Fruit fly (Drosophila melanogaster) whole organism, wandering third instar larva: Measurements from ENCODE around the gene Graf.

Experiments used
- Abd-B ChIP-seq: fragments of >200 bp; optimal IDR thresholded peaks from 2 replicates; lab custom pipeline; 2017; ENCODE audit warnings: missing biosample characterization, missing genetic modification characterization
- CG32264 ChIP-seq: fragments of 200-800 bp; sonication (Bioruptor generic); optimal IDR thresholded peaks from 2 replicates; lab custom pipeline; 2016; ENCODE audit warnings: missing biosample characterization, missing genetic modification characterization
- CG9705 ChIP-seq: fragments of 200-800 bp; sonication (Bioruptor generic); optimal IDR thresholded peaks from 2 replicates; lab custom pipeline; 2018; ENCODE audit warnings: missing biosample characterization, mild to moderate bottlenecking, missing genetic modification characterization
- CrebA ChIP-seq: fragments of 200-800 bp; sonication (Bioruptor generic); optimal IDR thresholded peaks from 2 replicates; lab custom pipeline; 2016; ENCODE audit warnings: missing biosample characterization, mild to moderate bottlenecking, missing genetic modification characterization, borderline replicate concordance
- Dfd ChIP-seq: fragments of >200 bp; optimal IDR thresholded peaks from 2 replicates; lab custom pipeline; 2017; ENCODE audit warnings: missing biosample characterization, missing genetic modification characterization
- Dif ChIP-seq: fragments of 200-275, 200-300 bp; sonication (Bioruptor generic); optimal IDR thresholded peaks from 2 replicates; lab custom pipeline; 2018; ENCODE audit warnings: missing biosample characterization, missing genetic modification characterization; ENCODE audit not compliant: partially characterized antibody
- GATAd ChIP-seq: sonication (Bioruptor generic); optimal IDR thresholded peaks from 2 replicates; lab custom pipeline; 2016; ENCODE audit warnings: missing biosample characterization, missing genetic modification characterization
- HLH106 ChIP-seq: fragments of 200-800 bp; optimal IDR thresholded peaks from 3 replicates; lab custom pipeline; 2019; ENCODE audit warnings: missing biosample characterization, mild to moderate bottlenecking, missing genetic modification characterization, moderate library complexity
- Hnf4 ChIP-seq: fragments of 200-800 bp; sonication (Bioruptor generic); optimal IDR thresholded peaks from 2 replicates; lab custom pipeline; 2016; ENCODE audit warnings: missing biosample characterization, mild to moderate bottlenecking, missing genetic modification characterization
- Hr78 ChIP-seq: fragments of >200 bp; optimal IDR thresholded peaks from 2 replicates; lab custom pipeline; 2017; ENCODE audit warnings: missing biosample characterization, missing genetic modification characterization
- Hr83 ChIP-seq: fragments of 200-300 bp; sonication (Bioruptor generic); optimal IDR thresholded peaks from 2 replicates; lab custom pipeline; 2016; ENCODE audit warnings: missing biosample characterization, mild to moderate bottlenecking, missing genetic modification characterization, moderate library complexity; ENCODE audit not compliant: poor library complexity, severe bottlenecking
- Jra ChIP-seq: sonication (Bioruptor generic); optimal IDR thresholded peaks from 2 replicates; lab custom pipeline; 2016; ENCODE audit warnings: missing biosample characterization, missing genetic modification characterization
- Mio ChIP-seq: sonication (Bioruptor generic); optimal IDR thresholded peaks from 2 replicates; lab custom pipeline; 2016; ENCODE audit warnings: missing biosample characterization, missing genetic modification characterization
- N ChIP-seq: fragments of >200 bp; optimal IDR thresholded peaks from 2 replicates; lab custom pipeline; 2018; ENCODE audit warnings: missing biosample characterization, missing external identifiers, missing genetic modification characterization
- OdsH ChIP-seq: fragments of 200-800 bp; sonication (Bioruptor generic); optimal IDR thresholded peaks from 2 replicates; lab custom pipeline; 2016; ENCODE audit warnings: missing biosample characterization, mild to moderate bottlenecking, missing genetic modification characterization
- Rel ChIP-seq, 2 experiments: fragments of 200-800 bp; sonication (Bioruptor generic) in 1 of 2; optimal IDR thresholded peaks; 2 replicates in 1 of 2; 3 replicates in 1 of 2; lab custom pipeline; 2016 to 2019; ENCODE audit warnings: mild to moderate bottlenecking in 2 of 2, missing biosample characterization in 2 of 2, missing genetic modification characterization in 2 of 2, moderate library complexity in 1 of 2
- Sp1 ChIP-seq: fragments of 200-800 bp; sonication (Bioruptor generic); optimal IDR thresholded peaks from 3 replicates; lab custom pipeline; 2019; ENCODE audit warnings: missing biosample characterization, mild to moderate bottlenecking, missing genetic modification characterization, moderate library complexity
- Vsx2 ChIP-seq: fragments of 200-300, 225-300 bp; sonication (Bioruptor generic); optimal IDR thresholded peaks from 2 replicates; lab custom pipeline; 2018; ENCODE audit warnings: missing biosample characterization, missing genetic modification characterization; ENCODE audit not compliant: partially characterized antibody
- dsf ChIP-seq: sonication (Bioruptor generic); optimal IDR thresholded peaks from 2 replicates; lab custom pipeline; 2016; ENCODE audit warnings: missing biosample characterization, missing genetic modification characterization, borderline replicate concordance
- ey ChIP-seq: fragments of 200-800 bp; sonication (Bioruptor generic); optimal IDR thresholded peaks from 2 replicates; lab custom pipeline; 2016; ENCODE audit warnings: missing biosample characterization, missing genetic modification characterization
- fru ChIP-seq: fragments of 200-800 bp; sonication (Bioruptor generic); optimal IDR thresholded peaks from 3 replicates; lab custom pipeline; 2016; ENCODE audit warnings: missing biosample characterization, mild to moderate bottlenecking, missing genetic modification characterization
- jim ChIP-seq: fragments of 175-275, 200-325 bp; sonication (Bioruptor generic); optimal IDR thresholded peaks from 2 replicates; lab custom pipeline; 2016; ENCODE audit warnings: missing biosample characterization, mild to moderate bottlenecking, missing genetic modification characterization
- lola ChIP-seq: fragments of >200 bp; optimal IDR thresholded peaks from 2 replicates; lab custom pipeline; 2017; ENCODE audit warnings: missing biosample characterization, missing genetic modification characterization
- pan ChIP-seq: fragments of >200 bp; optimal IDR thresholded peaks from 2 replicates; lab custom pipeline; 2017
- sage ChIP-seq: fragments of 200-800 bp; sonication (Bioruptor generic); optimal IDR thresholded peaks from 2 replicates; lab custom pipeline; 2016; ENCODE audit warnings: missing biosample characterization, mild to moderate bottlenecking, missing genetic modification characterization
- sv ChIP-seq: fragments of 200-800 bp; sonication (Bioruptor generic); optimal IDR thresholded peaks from 3 replicates; lab custom pipeline; 2016; ENCODE audit warnings: missing biosample characterization, missing genetic modification characterization
- tai ChIP-seq: sonication (Bioruptor generic); optimal IDR thresholded peaks from 2 replicates; lab custom pipeline; 2016; ENCODE audit warnings: missing biosample characterization, missing genetic modification characterization
- usp ChIP-seq: fragments of >200 bp; optimal IDR thresholded peaks from 2 replicates; lab custom pipeline; 2017; ENCODE audit warnings: missing biosample characterization, missing genetic modification characterization

The Graf gene

dm6 chrX:15772663-15773062 lies 12.1 kb upstream of the Graf start, which contains the start of gene CG43672:
CG43672 (plus strand) TSS chrX:15772963.
- TF ChIP-seq lola = no peak
- no peak for TF ChIP-seq tai (GFP tag; lab: Kevin White, UChicago)
- no peak for TF ChIP-seq OdsH (GFP tag; lab: Kevin White, UChicago)
- no peak for TF ChIP-seq ey (GFP tag; lab: Kevin White, UChicago)
- TF ChIP-seq N (GFP tag; lab: Kevin White, UChicago) = no peak
- no peak for TF ChIP-seq Jra
- TF ChIP-seq jim (GFP tag; lab: Kevin White, UChicago) = no peak
- no peak for TF ChIP-seq Mio (GFP tag; lab: Kevin White, UChicago)
- no peak for TF ChIP-seq usp (GFP tag; lab: Kevin White, UChicago)
- no peak for TF ChIP-seq HLH106 (tag; lab: Kevin White, UChicago)
- TF ChIP-seq Hnf4 (GFP tag; lab: Kevin White, UChicago) = no peak
- no peak for TF ChIP-seq Abd-B (GFP tag; lab: Kevin White, UChicago)

- no peak for TF ChIP-seq CrebA
- TF ChIP-seq Dif (GFP tag; lab: Kevin White, UChicago) = no peak
- TF ChIP-seq fru (GFP tag; lab: Kevin White, UChicago) = no peak
- no peak for TF ChIP-seq dsf (GFP tag; lab: Kevin White, UChicago)
- no peak for TF ChIP-seq Jra
- TF ChIP-seq CG9705 = no peak
- no peak for TF ChIP-seq CG32264
- TF ChIP-seq Dfd (GFP tag; lab: Kevin White, UChicago) = no peak
- TF ChIP-seq Abd-B (GFP tag; lab: Kevin White, UChicago) = no peak
Measured at dm6 chrX:15769457-15769856, 8.9 kb upstream of the Graf start, which contains the start of gene CG33172. CG33172 (plus strand) TSS chrX:15769664.

- no peak for TF ChIP-seq Hr83 (GFP tag; lab: Kevin White, UChicago)
- TF ChIP-seq Vsx2 = no peak
- TF ChIP-seq GATAd (GFP tag; lab: Kevin White, UChicago) = no peak
- no peak for TF ChIP-seq pan (lab: Kevin White, UChicago)
- no peak for TF ChIP-seq Rel (GFP tag; optimal IDR thresholded peaks at IDR 0.05; lab: Kevin White, UChicago)
- no peak for TF ChIP-seq Rel (tag; optimal IDR thresholded peaks at IDR 0.05; lab: Kevin White, UChicago)
- TF ChIP-seq Abd-B (GFP tag; lab: Kevin White, UChicago) = no peak
- no peak for TF ChIP-seq usp (GFP tag; lab: Kevin White, UChicago)
- TF ChIP-seq OdsH (GFP tag; lab: Kevin White, UChicago) = no peak
- TF ChIP-seq, all 38 proteins: peak for 0
Measured at dm6 chrX:15766395-15766866, 5.9 kb upstream of the Graf start, which contains the start of gene CG8952. CG8952 (minus strand) TSS chrX:15766445.

dm6 chrX:15762723-15763122 lies 2.2 kb upstream of the Graf start, which contains the start of gene Polr3A:
Polr3A (plus strand) TSS chrX:15762956.
- TF ChIP-seq usp (GFP tag; lab: Kevin White, UChicago) (no peak), CG32264 (no peak), Abd-B (GFP tag; lab: Kevin White, UChicago) (no peak), sv (GFP tag; lab: Kevin White, UChicago) (no peak)

- TF ChIP-seq CG32264 (no peak), Rel (GFP tag; optimal IDR thresholded peaks at IDR 0.05; lab: Kevin White, UChicago) (no peak), Rel (tag; optimal IDR thresholded peaks at IDR 0.05; lab: Kevin White, UChicago) (peak; percentile 6)
Measured at dm6 chrX:15761298-15761640, 736 bp upstream of the Graf start.

- TF ChIP-seq fru (GFP tag; lab: Kevin White, UChicago) = no peak
- no peak for TF ChIP-seq sage (GFP tag; lab: Kevin White, UChicago)
- no peak for TF ChIP-seq usp (GFP tag; lab: Kevin White, UChicago)
- TF ChIP-seq Vsx2 = no peak
- no peak for TF ChIP-seq Hr78 (GFP tag; lab: Kevin White, UChicago)
- TF ChIP-seq Sp1 (GFP tag; lab: Kevin White, UChicago) = no peak
- no peak for TF ChIP-seq OdsH (GFP tag; lab: Kevin White, UChicago)
- no peak for TF ChIP-seq Hnf4 (GFP tag; lab: Kevin White, UChicago)
- no peak for TF ChIP-seq CrebA
- TF ChIP-seq Hr83 (GFP tag; lab: Kevin White, UChicago) = no peak
Measured at dm6 chrX:15759752-15760446, 634 bp downstream of the Graf start.
